Worm (Caenorhabditis elegans) whole organism, late embryonic: Measurements from ENCODE around the gene ZK1290.14.
A peak's percentile ranks its signal among the peaks of the same experiment; 100 is the strongest.

Experiments used
- K09A11.1 ChIP-seq: sonication (generic microtip); optimal IDR thresholded peaks from 2 replicates; lab custom pipeline; 2017; ENCODE audit warnings: antibody characterized with exemption, mild to moderate bottlenecking, missing genetic modification characterization, missing compliant biosample characterization; ENCODE audit not compliant: insufficient read depth
- ahr-1 ChIP-seq: sonication (generic microtip); optimal IDR thresholded peaks from 2 replicates; lab custom pipeline; 2016; ENCODE audit warnings: missing genetic modification characterization, missing compliant biosample characterization
- ceh-14 ChIP-seq: sonication (generic microtip); optimal IDR thresholded peaks from 2 replicates; lab custom pipeline; 2016; ENCODE audit warnings: missing genotype, missing genetic modification characterization, missing compliant biosample characterization
- ceh-2 ChIP-seq: sonication (generic microtip); optimal IDR thresholded peaks from 2 replicates; lab custom pipeline; 2016; ENCODE audit warnings: missing genotype, missing genetic modification characterization, missing compliant biosample characterization
- ceh-22 ChIP-seq: sonication (generic microtip); optimal IDR thresholded peaks from 2 replicates; lab custom pipeline; 2017; ENCODE audit warnings: missing biosample characterization, missing genetic modification characterization
- ceh-24 ChIP-seq: sonication (generic microtip); optimal IDR thresholded peaks from 2 replicates; lab custom pipeline; 2016; ENCODE audit warnings: mild to moderate bottlenecking, missing genetic modification characterization, missing compliant biosample characterization
- ceh-30 ChIP-seq: fragments of 150-350 bp; optimal IDR thresholded peaks from 2 replicates; lab custom pipeline; 2014; ENCODE audit warnings: missing biosample characterization, missing genetic modification characterization
- ceh-31 ChIP-seq: sonication (generic microtip); optimal IDR thresholded peaks from 2 replicates; lab custom pipeline; 2016; ENCODE audit warnings: missing genetic modification characterization, missing compliant biosample characterization
- ceh-34 ChIP-seq: sonication (generic microtip); optimal IDR thresholded peaks from 2 replicates; lab custom pipeline; 2016; ENCODE audit warnings: mild to moderate bottlenecking, missing genetic modification characterization, missing compliant biosample characterization
- ceh-45 ChIP-seq: fragments of 200-800 bp; sonication (Bioruptor generic); IDR thresholded peaks from 2 replicates; pipeline ENCODE4 v1.3.6; 2022; ENCODE audit warnings: missing genetic modification reagents, missing genetic modification characterization, missing compliant biosample characterization
- ceh-48 ChIP-seq: sonication (generic microtip); optimal IDR thresholded peaks from 2 replicates; lab custom pipeline; 2016; ENCODE audit warnings: missing genetic modification characterization, inconsistent platforms, missing compliant biosample characterization
- elt-2 ChIP-seq: sonication (generic microtip); optimal IDR thresholded peaks from 2 replicates; lab custom pipeline; 2016; ENCODE audit warnings: missing genetic modification reagents, missing genetic modification characterization, missing compliant biosample characterization
- elt-4 ChIP-seq: sonication (generic microtip); optimal IDR thresholded peaks from 2 replicates; lab custom pipeline; 2016; ENCODE audit warnings: missing genetic modification characterization, missing compliant biosample characterization
- eyg-1 ChIP-seq: sonication (generic microtip); optimal IDR thresholded peaks from 2 replicates; lab custom pipeline; 2016; ENCODE audit warnings: missing genotype, missing genetic modification characterization, missing compliant biosample characterization
- fkh-10 ChIP-seq: fragments of 150-350 bp; optimal IDR thresholded peaks from 2 replicates; lab custom pipeline; 2014; ENCODE audit warnings: missing biosample characterization, missing genetic modification reagents, missing genetic modification characterization
- fkh-6 ChIP-seq: sonication (generic microtip); optimal IDR thresholded peaks from 2 replicates; lab custom pipeline; 2016; ENCODE audit warnings: missing genetic modification characterization, missing compliant biosample characterization
- hlh-13 ChIP-seq: fragments of 200-800 bp; sonication (Bioruptor generic); optimal IDR thresholded peaks from 2 replicates; lab custom pipeline; 2018; ENCODE audit warnings: mild to moderate bottlenecking, missing genetic modification characterization, missing compliant biosample characterization
- hlh-30 ChIP-seq: sonication (generic microtip); optimal IDR thresholded peaks from 2 replicates; lab custom pipeline; 2017; ENCODE audit warnings: antibody characterized with exemption, missing genetic modification characterization, missing compliant biosample characterization; ENCODE audit not compliant: insufficient read depth
- hlh-8 ChIP-seq: sonication (generic microtip); optimal IDR thresholded peaks from 2 replicates; lab custom pipeline; 2016; ENCODE audit warnings: missing genotype, missing genetic modification characterization, missing compliant biosample characterization
- lim-6 ChIP-seq: sonication (generic microtip); optimal IDR thresholded peaks from 2 replicates; lab custom pipeline; 2016; ENCODE audit warnings: missing genetic modification characterization, missing compliant biosample characterization
- lin-11 ChIP-seq: fragments of 200-800 bp; sonication (Bioruptor generic); optimal IDR thresholded peaks from 2 replicates; lab custom pipeline; 2018; ENCODE audit warnings: mild to moderate bottlenecking, missing genetic modification characterization, missing compliant biosample characterization
- mec-3 ChIP-seq: sonication (generic microtip); optimal IDR thresholded peaks from 2 replicates; lab custom pipeline; 2016; ENCODE audit warnings: borderline replicate concordance, missing genetic modification characterization, missing compliant biosample characterization
- nfya-1 ChIP-seq: sonication (generic microtip); optimal IDR thresholded peaks from 2 replicates; lab custom pipeline; 2017; ENCODE audit warnings: missing genetic modification characterization, mild to moderate bottlenecking, missing compliant biosample characterization, antibody characterized with exemption, moderate library complexity
- pax-1 ChIP-seq: fragments of 150-350 bp; optimal IDR thresholded peaks from 2 replicates; lab custom pipeline; 2014; ENCODE audit warnings: missing biosample characterization, missing genetic modification characterization
- pha-2 ChIP-seq: sonication (generic microtip); optimal IDR thresholded peaks from 2 replicates; lab custom pipeline; 2017; ENCODE audit warnings: mild to moderate bottlenecking, missing genetic modification characterization, missing compliant biosample characterization
- pqm-1 ChIP-seq: sonication (generic microtip); optimal IDR thresholded peaks from 2 replicates; lab custom pipeline; 2016; ENCODE audit warnings: missing genetic modification characterization, missing compliant biosample characterization
- ref-2 ChIP-seq: sonication (generic microtip); optimal IDR thresholded peaks from 2 replicates; lab custom pipeline; 2016; ENCODE audit warnings: missing genetic modification characterization, missing compliant biosample characterization
- rnt-1 ChIP-seq: sonication (generic microtip); optimal IDR thresholded peaks from 2 replicates; lab custom pipeline; 2016; ENCODE audit warnings: missing genetic modification characterization, missing compliant biosample characterization
- sox-2 ChIP-seq: fragments of 200-800 bp; sonication (Bioruptor generic); IDR thresholded peaks from 2 replicates; pipeline ENCODE4 v1.3.6; 2022; ENCODE audit warnings: missing genetic modification reagents, missing genetic modification characterization, missing compliant biosample characterization
- syd-9 ChIP-seq: sonication (generic microtip); optimal IDR thresholded peaks from 2 replicates; lab custom pipeline; 2016; ENCODE audit warnings: mild to moderate bottlenecking, missing genetic modification characterization, moderate library complexity, missing compliant biosample characterization
- ttx-3 ChIP-seq: sonication (generic microtip); optimal IDR thresholded peaks from 2 replicates; lab custom pipeline; 2016; ENCODE audit warnings: missing genetic modification reagents, missing genetic modification characterization, missing compliant biosample characterization
- unc-42 ChIP-seq: sonication (generic microtip); optimal IDR thresholded peaks from 2 replicates; lab custom pipeline; 2016; ENCODE audit warnings: missing genotype, missing genetic modification characterization, missing compliant biosample characterization
- unc-55 ChIP-seq: sonication (generic microtip); optimal IDR thresholded peaks from 2 replicates; lab custom pipeline; 2017; ENCODE audit warnings: missing biosample characterization, missing genetic modification reagents, missing genetic modification characterization
- ztf-16 ChIP-seq: sonication (generic microtip); optimal IDR thresholded peaks from 2 replicates; lab custom pipeline; 2017; ENCODE audit warnings: missing genetic modification characterization, missing compliant biosample characterization

Gene ZK1290.14

ce11 chrII:7555454-7555853, at the start of gene ZK1290.14:
ZK1290.14 (minus strand) TSS chrII:7555592.
- TF ChIP-seq hlh-13 (GFP tag; lab: Kevin White, UChicago), result no peak
- TF ChIP-seq pqm-1 (tag; lab: Kevin White, UChicago), result no peak
- TF ChIP-seq ceh-48, result no peak
- no peak for TF ChIP-seq ceh-22 (tag; lab: Kevin White, UChicago)
- no peak for TF ChIP-seq lim-6
- TF ChIP-seq ceh-2 (tag; lab: Kevin White, UChicago), result no peak
- TF ChIP-seq hlh-30 (tag; lab: Kevin White, UChicago), result no peak
- TF ChIP-seq ceh-14 (tag; lab: Kevin White, UChicago), result no peak
- TF ChIP-seq sox-2 (GFP tag; lab: Robert Waterston, UW), result no peak
- no peak for TF ChIP-seq unc-55 (GFP tag; lab: Kevin White, UChicago)
- no peak for TF ChIP-seq ref-2
- no peak for TF ChIP-seq ztf-16 (tag; lab: Kevin White, UChicago)
- no peak for TF ChIP-seq elt-2
- no peak for TF ChIP-seq fkh-10 (GFP tag; lab: Kevin White, UChicago)

- no peak for TF ChIP-seq elt-4 (tag; lab: Kevin White, UChicago)
- no peak for TF ChIP-seq ztf-16 (tag; lab: Kevin White, UChicago)
- no peak for TF ChIP-seq ceh-31
- TF ChIP-seq ceh-48, result no peak
- no peak for TF ChIP-seq ahr-1 (tag; lab: Kevin White, UChicago)
- no peak for TF ChIP-seq mec-3 (tag; lab: Kevin White, UChicago)
- no peak for TF ChIP-seq pha-2
- no peak for TF ChIP-seq rnt-1 (tag; lab: Kevin White, UChicago)
- no peak for TF ChIP-seq K09A11.1 (tag; lab: Kevin White, UChicago)
- TF ChIP-seq ceh-45 (GFP tag; lab: Robert Waterston, UW), result no peak
- no peak for TF ChIP-seq fkh-10 (GFP tag; lab: Kevin White, UChicago)
- no peak for TF ChIP-seq ceh-22 (tag; lab: Kevin White, UChicago)
- TF ChIP-seq pax-1 (tag; lab: Kevin White, UChicago), result no peak
Measured at ce11 chrII:7599357-7599756, 44.0 kb upstream of the ZK1290.14 start, which contains the start of gene npp-21. npp-21 (plus strand) TSS chrII:7599657.

ce11 chrII:7598702-7599314, 43.4 kb upstream of the ZK1290.14 start, which contains the start of gene pgam-5:
pgam-5 (minus strand) TSS chrII:7598752.
- no peak for TF ChIP-seq syd-9 (tag; lab: Kevin White, UChicago)
- no peak for TF ChIP-seq fkh-6 (tag; lab: Kevin White, UChicago)
- TF ChIP-seq eyg-1, result no peak
- TF ChIP-seq ceh-22 (tag; lab: Kevin White, UChicago), result no peak
- no peak for TF ChIP-seq nfya-1 (tag; lab: Kevin White, UChicago)

ce11 chrII:7594812-7595211, 39.4 kb upstream of the ZK1290.14 start, which contains the start of gene syd-1:
syd-1 (minus strand) TSS chrII:7594912.
- no peak for TF ChIP-seq ceh-34
- no peak for TF ChIP-seq unc-42 (tag; lab: Kevin White, UChicago)
- TF ChIP-seq lin-11 (tag; lab: Kevin White, UChicago), result no peak

ce11 chrII:7594262-7594661, 38.9 kb upstream of the ZK1290.14 start:
- TF ChIP-seq rnt-1 (tag; lab: Kevin White, UChicago), result no peak
- TF ChIP-seq ttx-3, result no peak
- TF ChIP-seq ceh-30 (tag; lab: Kevin White, UChicago), result no peak
- no peak for TF ChIP-seq ceh-24 (tag; lab: Kevin White, UChicago)
- no peak for TF ChIP-seq ceh-45 (GFP tag; lab: Robert Waterston, UW)
- no peak for TF ChIP-seq hlh-8 (tag; lab: Kevin White, UChicago)
- TF ChIP-seq unc-42 (tag; lab: Kevin White, UChicago), result peak; percentile 84
- no peak for TF ChIP-seq syd-9 (tag; lab: Kevin White, UChicago)
- TF ChIP-seq, all 69 proteins: peak for 1
